Comparison of ENCODE assay signal across 4 fruit fly cellular contexts in the genomic region with DNA sequence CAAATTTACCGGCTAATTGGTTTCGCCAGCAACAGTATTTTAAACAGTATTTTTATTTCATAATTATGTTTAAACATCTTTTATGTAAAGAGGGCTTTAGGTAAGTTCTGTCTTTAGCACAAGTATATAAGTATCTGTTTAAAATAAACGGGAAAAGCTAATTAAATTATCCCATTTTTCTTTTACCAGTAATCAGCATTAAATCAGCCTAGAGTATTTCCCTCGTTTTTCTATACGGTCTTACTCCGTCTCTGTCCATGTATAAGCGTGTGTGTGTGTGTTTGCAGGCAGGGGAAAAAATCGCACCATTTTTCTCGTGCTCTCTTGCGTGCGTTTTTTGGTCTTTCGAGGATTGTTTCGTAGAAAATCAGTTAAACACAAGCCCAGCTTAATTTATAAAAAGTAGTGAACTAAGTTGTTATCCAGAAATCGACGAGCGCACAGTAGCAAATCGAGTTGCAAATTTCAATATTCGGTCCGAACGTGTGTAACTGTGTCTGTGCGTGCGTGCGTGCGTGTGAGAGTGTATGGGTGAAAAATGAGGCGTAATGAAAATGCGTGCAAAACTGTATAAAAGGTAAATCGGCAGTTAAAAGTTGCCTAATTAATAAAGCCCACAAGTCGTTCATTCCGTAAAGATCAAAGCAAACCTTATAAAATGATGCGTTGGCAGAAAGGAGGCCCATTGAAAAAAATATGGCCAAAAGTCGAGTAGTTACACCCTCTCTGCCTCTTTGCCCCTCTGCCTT.
TF ChIP-seq lines count a peak whose summit lies in the region.

No protein-coding gene starts in this region.

- TF ChIP-seq CTCF in whole organism, embryonic (GFP tag; optimal IDR thresholded peaks at IDR 0.05; lab: Kevin White, UChicago), result no peak

TF ChIP-seq in whole organism, adult, 20 proteins besides CTCF, POLR2A, EP300 and RAD21:
- peak; percentile 63 for TF ChIP-seq kay (GFP tag; lab: Kevin White, UChicago; ENCODE audit: borderline replicate concordance)
- peak; percentile 87 for TF ChIP-seq pad (GFP tag; optimal IDR thresholded peaks at IDR 0.05; lab: Kevin White, UChicago)
- peak; percentile 28 for TF ChIP-seq Mnt (GFP tag; optimal IDR thresholded peaks at IDR 0.05; lab: Kevin White, UChicago)
- TF ChIP-seq cic (GFP tag; optimal IDR thresholded peaks at IDR 0.05; lab: Kevin White, UChicago), result no peak
- TF ChIP-seq ovo (GFP tag; optimal IDR thresholded peaks at IDR 0.05; lab: Kevin White, UChicago), result no peak
- no peak for TF ChIP-seq cnc (optimal IDR thresholded peaks at IDR 0.05; lab: Kevin White, UChicago)
- no peak for TF ChIP-seq toe (GFP tag; optimal IDR thresholded peaks at IDR 0.05; lab: Kevin White, UChicago)
- no peak for TF ChIP-seq Clk (GFP tag; optimal IDR thresholded peaks at IDR 0.05; lab: Kevin White, UChicago)
- TF ChIP-seq bab1 (GFP tag; optimal IDR thresholded peaks at IDR 0.05; lab: Kevin White, UChicago), result peak; percentile 59
- TF ChIP-seq CG12768 (GFP tag; optimal IDR thresholded peaks at IDR 0.05; lab: Kevin White, UChicago), result no peak
- peak; percentile 51 for TF ChIP-seq tj (GFP tag; optimal IDR thresholded peaks at IDR 0.05; lab: Kevin White, UChicago)

TF ChIP-seq in whole organism, embryonic, 481 proteins besides CTCF, POLR2A, EP300 and RAD21 (continues in another document):
- TF ChIP-seq Trl (optimal IDR thresholded peaks at IDR 0.05; lab: Kevin White, UChicago), result peak; percentile 73 to 89
- TF ChIP-seq Trl (GFP tag; optimal IDR thresholded peaks at IDR 0.05; lab: Kevin White, UChicago), result no peak
- TF ChIP-seq tna (GFP tag; IDR thresholded peaks at IDR 0.05; lab: Robert Waterston, UW; ENCODE audit: partially characterized antibody), result 0 out of 2 replicates have a peak, but pooled peaks have one; percentile 45
- peak; percentile 72 for TF ChIP-seq MESR4 (GFP tag; optimal IDR thresholded peaks at IDR 0.05; lab: Kevin White, UChicago)
- TF ChIP-seq Jarid2 (GFP tag; optimal IDR thresholded peaks at IDR 0.05; lab: Kevin White, UChicago), result peak; percentile 42
- TF ChIP-seq CG4617 (GFP tag; optimal IDR thresholded peaks at IDR 0.05; lab: Kevin White, UChicago; ENCODE audit: borderline replicate concordance), result peak; percentile 56
- TF ChIP-seq sens-2 (GFP tag; IDR thresholded peaks at IDR 0.05; lab: Robert Waterston, UW), result no peak
- 0 out of 2 replicates have a peak, but pooled peaks have one; percentile 16 for TF ChIP-seq sna (GFP tag; IDR thresholded peaks at IDR 0.05; lab: Robert Waterston, UW; ENCODE audit: partially characterized antibody)
- peak; percentile 21 for TF ChIP-seq pzg (GFP tag; optimal IDR thresholded peaks at IDR 0.05; lab: Kevin White, UChicago)
- no peak for TF ChIP-seq Elba2 (GFP tag; optimal IDR thresholded peaks at IDR 0.05; lab: Kevin White, UChicago)
- TF ChIP-seq CG8924 (tag; optimal IDR thresholded peaks at IDR 0.05; lab: Kevin White, UChicago), result no peak
- TF ChIP-seq Pdp1 (GFP tag; optimal IDR thresholded peaks at IDR 0.05; lab: Kevin White, UChicago), result peak in 1 of 2 experiments; percentile 35
- TF ChIP-seq jumu (GFP tag; optimal IDR thresholded peaks at IDR 0.05; lab: Kevin White, UChicago), result no peak
- peak; percentile 35 for TF ChIP-seq Vsx1 (GFP tag; optimal IDR thresholded peaks at IDR 0.05; lab: Kevin White, UChicago)
- peak; percentile 87 for TF ChIP-seq CG8478 (optimal IDR thresholded peaks at IDR 0.05; lab: Kevin White, UChicago)
- no peak for TF ChIP-seq so (GFP tag; IDR thresholded peaks at IDR 0.05; lab: Robert Waterston, UW)
- peak; percentile 24 for TF ChIP-seq stwl (tag; optimal IDR thresholded peaks at IDR 0.05; lab: Kevin White, UChicago)
- TF ChIP-seq tll (GFP tag; optimal IDR thresholded peaks at IDR 0.05; lab: Kevin White, UChicago), result no peak
- TF ChIP-seq crol (GFP tag; IDR thresholded peaks at IDR 0.05; lab: Robert Waterston, UW), result peak; percentile 94
- TF ChIP-seq CG3281 (GFP tag; optimal IDR thresholded peaks at IDR 0.05; lab: Kevin White, UChicago), result peak; percentile 3
- no peak for TF ChIP-seq Ada2b (GFP tag; IDR thresholded peaks at IDR 0.05; lab: Robert Waterston, UW)
- TF ChIP-seq HmgZ (tag; optimal IDR thresholded peaks at IDR 0.05; lab: Kevin White, UChicago), result peak; percentile 4
- TF ChIP-seq CG9932 (GFP tag; IDR thresholded peaks at IDR 0.05; lab: Robert Waterston, UW), result no peak

TF ChIP-seq in whole organism, prepupa, 60 proteins besides CTCF, POLR2A, EP300 and RAD21:
- TF ChIP-seq Blimp-1 (GFP tag; optimal IDR thresholded peaks at IDR 0.05; lab: Kevin White, UChicago), result no peak
- peak; percentile 13 for TF ChIP-seq CG6854 (GFP tag; optimal IDR thresholded peaks at IDR 0.05; lab: Kevin White, UChicago)

TF ChIP-seq in whole organism, wandering third instar larva, 38 proteins besides CTCF, POLR2A, EP300 and RAD21:
- TF ChIP-seq Rel (GFP tag; optimal IDR thresholded peaks at IDR 0.05; lab: Kevin White, UChicago) (no peak), Rel (tag; optimal IDR thresholded peaks at IDR 0.05; lab: Kevin White, UChicago) (peak; percentile 13), brk (GFP tag; optimal IDR thresholded peaks at IDR 0.05; lab: Kevin White, UChicago) (no peak), Vsx2 (GFP tag; optimal IDR thresholded peaks at IDR 0.05; lab: Kevin White, UChicago; ENCODE audit: partially characterized antibody) (peak; percentile 69), psq (GFP tag; optimal IDR thresholded peaks at IDR 0.05; lab: Kevin White, UChicago) (peak; percentile 48)
